Worm (Caenorhabditis elegans): ENCODE results near the gene sftd-3.

The sftd-3 gene

DNA sequence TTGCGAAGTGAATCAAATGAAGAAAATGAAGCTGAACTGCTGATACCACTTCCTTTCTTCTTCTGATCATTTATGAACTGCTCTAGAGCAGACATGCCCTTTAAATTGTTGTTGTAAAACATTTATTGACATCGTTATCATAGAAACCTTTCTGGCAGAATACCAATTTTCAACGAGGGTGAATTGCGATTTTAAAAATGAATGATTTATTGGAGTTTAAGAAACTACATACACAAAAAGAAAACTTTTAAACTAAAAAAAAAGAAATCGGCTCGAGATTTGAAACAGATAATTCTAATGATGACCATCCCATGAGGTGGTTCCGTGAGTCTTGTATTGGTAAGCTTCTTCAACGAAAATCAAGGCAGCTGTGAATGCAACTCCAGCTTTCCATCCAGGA, at the start of gene sftd-3:
Gene sftd-3, minus strand, starts transcription at position 101 of the 400 bp plus-strand sequence.
- TF ChIP-seq dao-5 (tag; optimal IDR thresholded peaks at IDR 0.05) (no peak), W03F9.2 (tag; optimal IDR thresholded peaks at IDR 0.05) (no peak), him-1 (tag; optimal IDR thresholded peaks at IDR 0.05) (no peak)

DNA sequence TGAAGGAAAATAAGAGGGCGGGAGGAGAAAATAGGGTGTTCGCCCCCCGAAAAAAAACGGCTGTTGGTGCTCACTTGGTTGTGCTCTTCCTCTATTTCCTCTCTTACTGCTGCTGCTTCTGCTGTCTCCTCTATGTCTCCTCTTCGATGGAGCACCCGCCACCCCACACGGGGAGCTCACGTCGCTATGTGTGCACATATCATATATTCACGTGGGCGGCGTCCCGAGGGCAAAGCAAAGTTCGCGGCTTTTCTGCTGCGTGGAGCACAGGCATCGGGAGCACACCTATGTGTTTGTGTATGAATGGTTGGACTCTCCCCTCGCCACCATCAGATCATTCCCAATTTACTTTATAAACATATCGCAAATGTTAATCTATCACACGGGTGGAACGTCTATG, 49.4 kb upstream of the sftd-3 start:
- TF ChIP-seq him-1 (tag; optimal IDR thresholded peaks at IDR 0.05): no peak

DNA sequence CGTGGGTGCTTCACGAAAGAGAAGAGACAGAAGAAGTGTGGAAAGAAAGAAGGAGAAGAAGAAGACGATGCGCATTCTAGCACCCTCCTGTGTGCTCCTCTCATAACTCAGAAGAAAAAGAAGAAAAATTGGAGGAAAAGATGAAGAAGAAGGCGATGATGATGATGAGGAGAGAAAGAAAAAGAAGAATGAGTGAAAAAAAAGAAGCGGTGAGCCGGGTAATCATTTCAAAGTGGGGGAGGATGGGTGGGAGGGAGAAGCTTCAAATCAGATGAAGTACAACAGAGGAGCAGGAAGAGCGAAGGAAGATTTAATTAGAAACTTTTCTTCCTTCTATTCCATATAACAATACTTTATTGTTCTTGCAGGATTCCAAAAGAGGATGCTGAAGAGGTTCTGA, 46.8 kb upstream of the sftd-3 start:
- TF ChIP-seq him-1 (tag; optimal IDR thresholded peaks at IDR 0.05) (no peak), W03F9.2 (tag; optimal IDR thresholded peaks at IDR 0.05) (no peak), dao-5 (tag; optimal IDR thresholded peaks at IDR 0.05) (no peak)

DNA sequence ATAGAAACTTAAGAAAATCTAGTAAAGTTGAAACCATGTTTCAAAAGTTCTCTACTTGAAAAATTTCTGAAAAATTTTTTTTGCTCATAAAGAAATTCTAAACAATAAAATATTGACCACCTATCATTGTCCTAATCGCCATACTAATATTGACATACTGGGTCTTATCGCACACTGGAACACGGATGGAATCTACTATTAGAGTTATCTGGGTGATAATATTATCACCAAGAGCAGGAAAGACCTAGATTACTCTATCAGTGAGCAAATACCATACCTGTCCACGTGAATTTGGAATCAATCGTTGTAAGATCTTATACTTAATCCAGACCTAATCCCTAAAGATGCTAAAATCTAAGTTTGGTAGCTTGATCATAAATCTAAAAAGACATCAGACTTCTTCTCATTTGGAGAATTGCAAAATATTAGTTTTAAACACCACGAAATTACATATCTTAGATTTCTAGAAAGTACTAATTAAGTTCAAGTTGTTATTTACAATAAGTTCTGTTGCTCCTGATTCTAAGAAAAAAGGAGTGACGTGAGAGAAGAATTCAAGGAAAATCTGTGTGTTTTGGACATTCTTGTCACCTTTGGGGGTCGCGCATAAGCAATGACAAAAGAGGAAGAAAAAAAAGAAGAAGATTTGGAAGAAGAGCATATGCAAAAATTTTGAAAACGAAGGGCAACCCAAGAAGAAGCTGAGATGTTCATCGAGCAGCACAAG, 46.2 kb upstream of the sftd-3 start:
- TF ChIP-seq dao-5 (tag; optimal IDR thresholded peaks at IDR 0.05): no peak
- TF ChIP-seq him-1 (tag; optimal IDR thresholded peaks at IDR 0.05): no peak
- TF ChIP-seq W03F9.2 (tag; optimal IDR thresholded peaks at IDR 0.05): no peak

DNA sequence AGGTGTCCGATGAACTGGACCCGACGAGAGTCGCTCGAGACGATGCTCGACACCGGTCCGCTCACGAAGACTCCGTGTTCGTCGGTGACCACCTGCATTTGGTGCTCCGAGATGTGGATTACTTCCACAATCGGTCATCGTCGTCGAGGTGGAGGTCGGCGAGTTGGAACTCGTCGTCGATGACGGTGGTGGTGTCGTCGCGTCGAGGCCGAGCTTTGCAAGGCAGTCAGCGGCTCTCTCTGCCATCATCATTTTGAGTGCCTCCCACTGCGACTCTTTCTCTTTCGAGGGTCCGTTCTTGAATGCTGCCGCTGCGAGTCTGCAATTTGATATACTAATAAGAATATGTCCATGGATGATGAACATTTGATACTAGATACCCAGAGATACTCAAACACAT, 43.8 kb upstream of the sftd-3 start:
- TF ChIP-seq him-1 (tag; optimal IDR thresholded peaks at IDR 0.05): no peak
- TF ChIP-seq W03F9.2 (tag; optimal IDR thresholded peaks at IDR 0.05): no peak
- no peak for TF ChIP-seq dao-5 (tag; optimal IDR thresholded peaks at IDR 0.05)

DNA sequence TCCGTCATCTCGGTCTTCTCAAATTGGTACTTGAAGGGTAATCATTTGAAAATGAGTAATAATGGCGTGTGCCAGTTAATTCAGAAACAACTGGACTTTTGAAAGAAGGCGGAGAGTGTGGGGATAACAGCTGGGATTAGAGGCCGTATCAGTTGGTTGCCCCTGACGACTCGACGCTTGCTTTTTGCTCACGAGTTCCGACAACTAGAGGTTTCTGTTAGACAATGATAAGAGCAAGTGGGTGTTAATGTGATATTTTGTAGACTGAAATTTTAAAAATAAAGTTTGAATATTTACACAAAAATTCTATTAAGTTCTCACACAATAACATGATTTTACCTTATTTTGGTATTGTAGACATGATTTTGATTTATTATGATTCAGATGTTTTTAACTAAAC, 41.1 kb upstream of the sftd-3 start, which contains the start of gene F44G4.7:
Gene F44G4.7, minus strand, starts transcription at position 101 of the 400 bp plus-strand sequence.
- TF ChIP-seq dao-5 (tag; optimal IDR thresholded peaks at IDR 0.05) (no peak), W03F9.2 (tag; optimal IDR thresholded peaks at IDR 0.05) (no peak), him-1 (tag; optimal IDR thresholded peaks at IDR 0.05) (no peak)

DNA sequence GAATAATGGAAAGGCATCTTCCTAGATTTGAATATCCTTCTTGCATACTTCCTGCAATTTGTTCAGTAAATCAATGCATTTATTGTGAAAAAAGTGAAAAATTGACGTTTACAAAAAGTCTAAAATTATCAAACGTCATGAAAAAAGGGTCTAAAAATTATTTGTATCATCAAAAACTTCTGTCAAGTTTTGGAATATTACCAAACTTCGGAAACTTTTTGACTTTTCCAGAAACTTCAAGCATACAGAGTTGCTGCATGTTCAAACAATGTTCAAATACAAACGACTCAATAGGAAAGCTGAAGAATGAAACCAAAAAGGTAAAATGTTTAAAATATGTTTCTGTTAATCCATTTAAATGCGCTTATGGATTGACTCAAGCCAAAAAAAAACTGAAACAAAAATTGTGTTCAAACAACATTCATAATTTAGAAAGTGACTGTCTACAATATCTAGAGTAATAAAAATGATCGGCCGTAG, 37.8 kb upstream of the sftd-3 start, which contains the start of gene F44G4.6:
Gene F44G4.6, minus strand, starts transcription at position 51 of the 480 bp plus-strand sequence.
- TF ChIP-seq him-1 (tag; optimal IDR thresholded peaks at IDR 0.05) (no peak), W03F9.2 (tag; optimal IDR thresholded peaks at IDR 0.05) (no peak)

DNA sequence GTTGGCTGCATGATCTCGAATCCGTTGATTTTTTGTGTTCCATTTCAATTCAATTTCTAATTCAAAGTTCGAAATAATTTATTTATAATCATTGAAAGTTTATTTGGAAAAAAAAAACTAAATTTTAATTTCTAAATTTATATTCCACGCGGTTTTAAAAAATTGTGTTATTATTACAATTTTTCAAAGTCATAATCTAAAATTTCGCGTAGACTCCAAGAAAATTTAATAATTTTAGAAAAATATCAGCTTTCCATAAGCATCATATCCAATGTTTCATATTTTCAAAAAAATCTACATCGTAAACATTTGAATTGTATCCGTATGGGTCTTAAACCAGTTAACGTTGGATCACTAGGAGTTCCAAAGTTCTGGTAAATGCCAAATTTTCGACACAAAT, 36.4 kb upstream of the sftd-3 start, which contains the start of gene F44G4.5:
Gene F44G4.5, minus strand, starts transcription at position 101 of the 400 bp plus-strand sequence.
- TF ChIP-seq W03F9.2 (tag; optimal IDR thresholded peaks at IDR 0.05) (no peak), him-1 (tag; optimal IDR thresholded peaks at IDR 0.05) (no peak), dao-5 (tag; optimal IDR thresholded peaks at IDR 0.05) (no peak)

DNA sequence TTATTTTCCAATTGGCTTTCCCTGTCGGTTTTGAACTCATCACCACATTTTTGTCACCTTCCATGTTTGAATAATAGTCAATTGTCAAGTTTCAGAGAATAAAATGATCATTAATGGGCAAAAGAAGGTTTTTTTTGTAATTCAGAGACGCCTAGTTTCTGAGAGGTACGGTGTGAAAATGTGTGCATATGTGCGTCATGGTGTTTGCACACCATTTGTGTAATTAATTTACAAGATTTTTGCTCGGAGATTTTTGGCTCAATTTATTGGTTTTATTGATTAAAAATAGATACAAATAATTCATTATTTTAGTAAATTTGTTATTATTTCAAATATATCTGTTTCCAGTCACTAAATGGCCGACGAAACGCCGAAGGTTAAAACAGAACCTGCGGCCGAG, 33.5 kb upstream of the sftd-3 start, which contains the start of the genes F44G4.3 and tdp-1:
Gene F44G4.3, minus strand, starts transcription at position 184 of the 400 bp plus-strand sequence.
Gene tdp-1, plus strand, starts transcription at position 347 of the 400 bp plus-strand sequence.
- TF ChIP-seq dao-5 (tag; optimal IDR thresholded peaks at IDR 0.05): no peak

DNA sequence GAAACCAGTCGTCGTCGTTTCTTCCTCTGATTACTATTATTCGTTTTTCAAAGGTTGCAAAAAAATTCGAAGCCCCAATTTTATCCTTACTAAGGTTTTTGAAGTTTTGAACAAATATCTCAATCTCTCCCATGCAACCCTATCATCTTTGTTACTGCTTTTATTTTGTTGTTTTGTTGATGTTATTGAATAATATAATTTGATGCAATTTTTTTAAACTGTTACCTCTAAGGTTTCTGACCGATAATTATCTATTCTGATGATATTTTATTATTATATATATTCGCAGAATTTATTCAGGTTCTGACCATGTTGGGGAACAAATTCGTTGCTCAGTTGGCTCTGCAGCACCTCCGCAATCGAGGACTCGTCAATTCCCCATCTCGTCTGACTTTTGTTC, 32.1 kb upstream of the sftd-3 start, which contains the start of gene ndub-2:
Gene ndub-2, plus strand, starts transcription at position 301 of the 400 bp plus-strand sequence.
- TF ChIP-seq dao-5 (tag; optimal IDR thresholded peaks at IDR 0.05) (no peak), him-1 (tag; optimal IDR thresholded peaks at IDR 0.05) (no peak), W03F9.2 (tag; optimal IDR thresholded peaks at IDR 0.05) (no peak)

DNA sequence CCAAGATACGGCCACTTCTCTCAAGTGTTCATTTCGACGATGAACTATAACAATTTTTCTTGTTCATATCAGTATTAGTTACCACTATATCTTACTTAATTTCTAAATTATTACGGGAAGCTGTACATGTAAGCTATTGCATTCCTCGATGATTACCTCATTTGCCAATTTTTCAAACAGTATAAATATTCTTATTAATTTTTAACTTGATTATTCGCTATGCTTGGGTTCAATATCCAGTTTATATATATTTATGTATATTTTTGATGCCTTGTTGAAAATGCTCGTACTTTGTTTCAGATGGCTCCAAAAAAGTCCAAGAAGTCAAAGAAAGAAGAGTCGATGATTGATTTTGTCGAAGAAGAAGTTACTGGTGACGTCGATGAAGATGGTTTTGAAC, 30.4 kb upstream of the sftd-3 start, which contains the start of gene F44G4.1:
Gene F44G4.1, plus strand, starts transcription at position 301 of the 400 bp plus-strand sequence.
- TF ChIP-seq W03F9.2 (tag; optimal IDR thresholded peaks at IDR 0.05) (no peak), dao-5 (tag; optimal IDR thresholded peaks at IDR 0.05) (no peak), him-1 (tag; optimal IDR thresholded peaks at IDR 0.05) (no peak)

DNA sequence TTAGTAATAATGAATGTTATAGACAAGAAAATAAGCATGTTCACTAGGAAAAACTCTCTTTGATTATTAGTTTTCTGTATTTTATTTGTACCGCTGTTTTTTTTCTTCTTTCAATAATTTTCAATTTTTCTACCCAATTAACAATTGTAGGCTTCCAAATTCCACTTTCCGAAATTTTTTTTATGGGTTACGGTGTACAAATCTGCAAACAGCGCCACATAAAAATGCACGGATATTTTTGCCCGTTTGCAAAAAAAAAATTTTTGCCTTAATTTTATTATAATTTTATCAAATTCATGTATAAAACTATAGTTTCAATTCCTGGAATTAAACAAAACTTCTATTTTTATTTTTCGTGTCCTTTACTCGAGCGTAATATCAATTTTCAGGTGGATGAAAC, 28.8 kb upstream of the sftd-3 start, which contains the start of gene ooc-5:
Gene ooc-5, plus strand, starts transcription at position 381 of the 400 bp plus-strand sequence.
- TF ChIP-seq W03F9.2 (tag; optimal IDR thresholded peaks at IDR 0.05): no peak
- no peak for TF ChIP-seq him-1 (tag; optimal IDR thresholded peaks at IDR 0.05)
- TF ChIP-seq dao-5 (tag; optimal IDR thresholded peaks at IDR 0.05): no peak

DNA sequence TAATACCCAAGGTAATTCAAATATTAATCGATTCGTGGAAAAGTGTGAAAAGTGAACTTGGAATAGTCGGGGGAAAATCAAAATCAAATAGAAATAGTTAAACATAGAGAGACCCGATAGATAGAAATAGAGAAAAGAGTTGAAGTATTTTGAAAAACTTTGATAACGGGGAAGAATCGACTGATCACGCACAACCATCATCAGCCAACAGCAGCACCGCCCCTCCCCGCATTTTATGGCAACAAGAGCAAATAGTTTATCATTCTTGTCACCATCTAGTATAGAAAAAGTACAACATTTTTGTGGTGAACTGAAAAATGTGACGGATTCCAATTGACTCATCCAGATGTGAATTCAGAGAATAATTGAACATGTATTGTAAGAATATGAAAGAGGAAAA, 27.7 kb upstream of the sftd-3 start:
- no peak for TF ChIP-seq W03F9.2 (tag; optimal IDR thresholded peaks at IDR 0.05)
- no peak for TF ChIP-seq dao-5 (tag; optimal IDR thresholded peaks at IDR 0.05)
- no peak for TF ChIP-seq him-1 (tag; optimal IDR thresholded peaks at IDR 0.05)

DNA sequence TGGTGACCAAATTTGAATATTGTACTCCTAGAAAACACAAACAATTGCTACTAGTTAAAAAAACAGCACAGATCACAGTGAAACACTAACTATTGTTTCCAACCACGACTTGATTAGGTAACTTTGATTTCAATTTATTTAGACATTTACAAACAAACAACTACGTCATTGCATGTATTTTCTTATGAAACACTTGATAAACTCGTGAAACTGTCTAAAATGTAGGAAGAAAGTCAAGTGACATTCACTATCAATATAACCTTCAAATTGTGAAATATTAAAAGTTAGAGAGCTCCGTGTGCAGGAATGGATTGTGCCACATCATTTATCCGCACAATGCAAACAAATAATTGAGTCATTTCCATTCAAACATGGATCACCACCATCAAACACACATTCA, 26.3 kb upstream of the sftd-3 start:
- TF ChIP-seq dao-5 (tag; optimal IDR thresholded peaks at IDR 0.05) (no peak), W03F9.2 (tag; optimal IDR thresholded peaks at IDR 0.05) (no peak), him-1 (tag; optimal IDR thresholded peaks at IDR 0.05) (no peak)

Data from whole organism, L4/young adult.